Worm (Caenorhabditis elegans) whole organism, L1 larva: ENCODE measurements around the gene T02H6.7.

Experiments
- ceh-8 ChIP-seq: fragments of 200-800 bp; sonication (Bioruptor generic); optimal IDR thresholded peaks from 2 replicates; lab custom pipeline; 2018; ENCODE audit warnings: mild to moderate bottlenecking, missing genetic modification characterization, moderate library complexity, missing compliant biosample characterization
- lin-14 ChIP-seq: fragments of 200-800 bp; sonication (Bioruptor generic); optimal IDR thresholded peaks from 2 replicates; lab custom pipeline; 2018; ENCODE audit warnings: mild to moderate bottlenecking, missing genetic modification characterization, moderate library complexity, missing compliant biosample characterization
- nhr-77 ChIP-seq: fragments of 150-350 bp; optimal IDR thresholded peaks from 2 replicates; lab custom pipeline; 2014; ENCODE audit warnings: missing biosample characterization, missing genetic modification characterization
- vab-15 ChIP-seq: sonication (generic microtip); optimal IDR thresholded peaks from 2 replicates; lab custom pipeline; 2017; ENCODE audit warnings: missing genotype, mild to moderate bottlenecking, missing genetic modification characterization, missing compliant biosample characterization

ce11 chrII:691550-691949 is 9.1 kb downstream of the T02H6.7 start, which contains the start of gene T02H6.3:
- TF ChIP-seq vab-15 (tag; lab: Kevin White, UChicago) = no peak
- TF ChIP-seq lin-14 (GFP tag; lab: Kevin White, UChicago) = no peak
- TF ChIP-seq nhr-77 (tag; lab: Kevin White, UChicago) = no peak
- no peak for TF ChIP-seq ceh-8 (GFP tag; lab: Kevin White, UChicago)
